Worm (Caenorhabditis elegans) whole organism, L2 larva: Measurements from ENCODE around the gene F31F7.2.

Experiments
- ZK546.5 ChIP-seq: sonication (generic microtip); optimal IDR thresholded peaks from 2 replicates; lab custom pipeline; 2017; ENCODE audit warnings: missing biosample characterization, missing genetic modification characterization
- aly-2 ChIP-seq: fragments of 150-350 bp; optimal IDR thresholded peaks from 2 replicates; lab custom pipeline; 2014; ENCODE audit warnings: missing biosample characterization, missing genetic modification characterization
- ceh-16 ChIP-seq: fragments of 150-350 bp; optimal IDR thresholded peaks from 2 replicates; lab custom pipeline; 2014; ENCODE audit warnings: missing biosample characterization, missing genetic modification characterization
- mab-5 ChIP-seq: fragments of 150-350 bp; optimal IDR thresholded peaks from 2 replicates; lab custom pipeline; 2014; ENCODE audit warnings: missing biosample characterization, missing genetic modification characterization
- unc-39 ChIP-seq: fragments of 150-350 bp; optimal IDR thresholded peaks from 2 replicates; lab custom pipeline; 2014; ENCODE audit warnings: missing biosample characterization, missing genetic modification characterization
- zag-1 ChIP-seq: fragments of 150-350 bp; optimal IDR thresholded peaks from 2 replicates; lab custom pipeline; 2014; ENCODE audit warnings: missing biosample characterization, missing genetic modification characterization

DNA sequence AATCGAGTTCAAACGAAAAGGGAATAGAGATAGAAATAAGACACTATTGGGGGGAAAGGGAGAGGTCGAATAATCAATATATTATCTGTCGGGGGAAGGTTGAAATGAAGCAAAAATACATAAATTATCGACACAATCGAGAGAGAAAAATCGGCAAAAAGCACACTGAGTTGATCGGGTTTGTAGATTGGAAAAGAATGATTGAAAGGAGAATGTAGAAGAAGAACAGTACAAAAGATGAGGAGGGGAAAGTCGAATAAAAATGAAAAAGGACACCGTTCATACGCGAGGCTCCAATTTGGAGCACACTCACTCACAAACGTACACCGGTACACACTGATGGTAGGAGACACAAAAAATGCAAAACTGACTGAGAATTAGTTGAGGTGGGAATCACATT, 49.4 kb upstream of the F31F7.2 start:
- no peak for TF ChIP-seq mab-5
- TF ChIP-seq unc-39, result no peak
- TF ChIP-seq ceh-16, result no peak
- TF ChIP-seq zag-1 (tag; lab: Kevin White, UChicago), result no peak
- TF ChIP-seq aly-2 (tag; lab: Kevin White, UChicago), result no peak
- TF ChIP-seq ZK546.5, result no peak
